Fruit fly (Drosophila melanogaster) S2 (cell line): ENCODE data around the gene CG42763.

Source experiments
- CG8478 ChIP-seq: fragments of >200 bp; optimal IDR thresholded peaks from 2 replicates; lab custom pipeline; 2018
- CTCF ChIP-seq, 2 experiments: fragments of >200 bp; optimal IDR thresholded peaks; 2 replicates each; lab custom pipeline; 2018

DNA sequence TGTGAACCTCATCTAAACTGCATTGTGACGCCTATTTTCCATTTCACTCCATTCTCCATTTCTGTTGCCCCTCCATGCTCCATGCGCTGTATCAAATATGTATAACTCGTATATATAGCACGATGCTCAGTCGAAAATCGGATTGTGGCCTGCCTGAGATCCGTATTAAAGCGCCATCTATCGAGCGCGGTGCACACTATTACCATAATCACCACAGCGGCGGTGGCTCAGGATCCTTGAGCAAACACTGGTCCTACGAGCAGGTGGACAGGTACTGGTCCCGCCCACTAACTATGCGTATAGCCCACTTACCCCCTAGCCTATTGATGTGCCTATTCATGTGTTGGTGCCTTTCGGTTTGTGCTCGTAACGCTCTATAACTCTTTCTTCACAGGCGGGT, 40.1 kb upstream of the CG42763 start:
- TF ChIP-seq CTCF (optimal IDR thresholded peaks at IDR 0.05; lab: Kevin White, UChicago): peak; percentile 82 to 90
- no peak for TF ChIP-seq CG8478
